Fruit fly (Drosophila melanogaster) Kc167 (cell line): ENCODE data around the gene Smg5.

Source experiments
- Sin3A ChIP-seq: fragments of >200 bp; optimal IDR thresholded peaks from 2 replicates; lab custom pipeline; 2018; ENCODE audit warnings: missing external identifiers
- psq ChIP-seq: fragments of >200 bp; optimal IDR thresholded peaks from 2 replicates; lab custom pipeline; 2017; ENCODE audit warnings: missing external identifiers

DNA sequence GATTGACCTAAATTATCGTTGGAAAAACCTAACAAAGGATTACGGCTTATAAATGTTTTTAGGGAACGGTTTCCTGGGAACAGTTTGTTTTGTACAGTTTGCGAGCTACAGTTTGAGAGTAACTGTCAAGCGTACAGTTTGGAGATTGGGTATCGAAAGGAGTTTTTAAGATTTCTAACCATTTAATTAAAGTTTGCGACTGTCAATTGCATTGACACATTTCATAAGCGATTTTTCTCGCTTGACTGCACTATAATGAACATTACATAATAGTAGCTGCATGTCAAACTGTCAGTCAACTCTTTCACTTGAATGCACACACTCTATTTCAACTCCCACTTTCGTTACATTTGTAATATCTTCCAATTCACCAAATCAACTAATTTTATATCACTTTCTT is 11.6 kb downstream of the Smg5 start:
- TF ChIP-seq psq: no peak
- no peak for TF ChIP-seq Sin3A (lab: Kevin White, UChicago)
